Fruit fly (Drosophila melanogaster): ENCODE measurements around the gene mab-21.

The mab-21 gene

DNA sequence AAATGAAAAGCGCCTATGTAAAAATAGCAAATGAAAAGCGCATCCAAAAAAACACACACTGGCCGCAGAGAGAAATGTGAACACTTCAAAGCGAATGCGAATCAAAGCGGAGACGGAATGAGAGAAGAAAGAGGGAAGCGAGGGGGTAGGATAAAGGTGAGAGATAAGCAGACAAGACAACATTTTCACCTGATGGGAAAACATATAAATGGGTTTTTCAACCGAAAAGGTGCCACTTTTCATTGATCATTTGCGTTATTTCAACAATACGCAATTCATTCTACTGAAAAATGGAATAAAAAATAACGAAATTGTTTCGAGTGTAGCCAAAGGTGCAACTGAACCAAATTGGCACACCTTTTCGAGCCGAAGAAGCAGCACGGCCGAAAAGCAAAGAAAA lies 35.9 kb downstream of the mab-21 start (continued):
- TF ChIP-seq D (optimal IDR thresholded peaks at IDR 0.05), result no peak
- TF ChIP-seq D (GFP tag; optimal IDR thresholded peaks at IDR 0.05), result no peak
- no peak for TF ChIP-seq CG6683 (GFP tag; optimal IDR thresholded peaks at IDR 0.05)
- TF ChIP-seq CG7357 (GFP tag; IDR thresholded peaks at IDR 0.05), result no peak
- no peak for TF ChIP-seq bbx (GFP tag; IDR thresholded peaks at IDR 0.05; ENCODE audit: partially characterized antibody)
- TF ChIP-seq CG1024 (GFP tag; IDR thresholded peaks at IDR 0.05), result no peak
- no peak for TF ChIP-seq CG10209 (GFP tag; optimal IDR thresholded peaks at IDR 0.05)
- TF ChIP-seq Ets97D (GFP tag; optimal IDR thresholded peaks at IDR 0.05), result no peak
- no peak for TF ChIP-seq sob (GFP tag; IDR thresholded peaks at IDR 0.05)
- no peak for TF ChIP-seq h (optimal IDR thresholded peaks at IDR 0.05)
- no peak for TF ChIP-seq klu (GFP tag; IDR thresholded peaks at IDR 0.05)
- TF ChIP-seq CG4617 (GFP tag; optimal IDR thresholded peaks at IDR 0.05; ENCODE audit: borderline replicate concordance), result no peak

DNA sequence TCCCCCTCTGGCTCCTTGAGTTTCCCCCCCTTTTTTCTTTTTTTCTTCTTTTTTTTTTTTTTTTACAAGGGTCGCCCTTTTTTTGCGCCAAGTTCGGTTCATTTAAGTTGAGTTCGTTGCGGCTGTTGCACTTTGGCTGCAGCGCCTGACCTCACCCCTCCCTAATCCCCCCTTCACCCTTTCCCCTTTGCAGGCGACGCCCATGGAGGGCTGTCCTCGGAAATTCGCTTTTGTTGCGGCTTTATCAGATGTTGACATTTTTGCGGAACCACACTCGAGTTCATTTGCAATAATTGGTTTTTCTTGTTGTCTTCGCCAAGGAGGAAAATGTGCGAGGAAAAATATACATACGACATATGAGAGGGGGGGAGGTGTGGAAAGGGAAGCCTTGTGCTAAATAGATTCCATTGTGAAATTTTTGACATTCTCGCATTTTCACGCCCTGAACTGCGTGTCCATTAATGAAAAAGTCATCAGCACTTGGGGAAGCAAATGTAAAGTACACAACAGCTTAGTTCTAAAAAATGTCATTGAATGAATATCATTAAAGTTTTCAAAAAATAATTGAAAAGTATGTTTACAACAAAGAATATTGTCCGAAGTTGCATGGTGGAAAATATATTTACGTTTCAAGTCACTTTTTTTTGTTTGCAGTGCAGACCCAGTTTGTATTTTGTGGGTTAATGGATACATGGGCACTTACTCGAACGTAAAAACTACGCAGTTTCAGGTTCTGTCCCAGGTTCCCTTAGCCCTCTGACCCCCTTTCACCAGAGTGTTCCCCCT lies 38.4 kb downstream of the mab-21 start:
- peak; percentile 61 for TF ChIP-seq Med (GFP tag)
- peak; percentile 39; the same call in 1 of the 2 replicates for TF ChIP-seq crol (GFP tag; IDR thresholded peaks at IDR 0.05)
- TF ChIP-seq sqz (GFP tag; optimal IDR thresholded peaks at IDR 0.05), result no peak
- TF ChIP-seq odd (GFP tag; optimal IDR thresholded peaks at IDR 0.05), result no peak
- peak; percentile 4 for TF ChIP-seq dmrt99B (tag; optimal IDR thresholded peaks at IDR 0.05)

DNA sequence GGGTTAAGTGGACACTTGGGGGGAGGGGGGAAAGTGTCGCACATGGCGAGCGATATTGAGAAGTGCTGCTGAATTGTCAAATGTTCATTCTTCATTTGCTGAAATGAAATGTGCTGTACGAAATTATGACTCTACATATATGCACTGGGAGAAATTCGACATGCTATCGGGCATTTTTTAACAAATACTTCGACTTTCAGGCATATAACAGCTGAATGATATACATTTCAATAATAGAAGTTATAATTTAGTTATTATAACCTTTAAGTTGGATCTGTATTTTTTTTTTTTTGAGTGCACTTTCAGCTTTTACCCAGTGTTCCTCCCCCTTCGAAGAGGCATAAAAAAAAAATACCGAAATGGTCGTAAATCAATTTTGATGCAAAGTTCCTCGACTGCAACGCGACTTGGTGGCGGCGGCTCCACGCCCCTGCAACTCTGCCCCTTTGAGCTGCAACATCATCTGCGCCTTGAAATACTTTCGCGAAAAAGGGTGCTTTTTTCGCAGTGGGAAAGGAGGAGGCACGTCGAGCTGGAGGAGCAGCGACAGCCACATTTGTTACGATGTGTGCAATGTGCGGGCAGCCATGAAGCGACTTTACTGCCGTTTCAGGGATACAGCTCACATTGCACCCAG lies 39.5 kb downstream of the mab-21 start:
- TF ChIP-seq Dip2 (GFP tag; IDR thresholded peaks at IDR 0.05) (no peak), bcd (GFP tag; optimal IDR thresholded peaks at IDR 0.05) (no peak), CG16863 (GFP tag; optimal IDR thresholded peaks at IDR 0.05) (peak; percentile 23), ci (GFP tag; IDR thresholded peaks at IDR 0.05) (peak; percentile 60; the same call in 2 of the 3 replicates), CG6689 (GFP tag; IDR thresholded peaks at IDR 0.05) (peak; percentile 62), CG17568 (GFP tag; optimal IDR thresholded peaks at IDR 0.05) (no peak), salm (tag; optimal IDR thresholded peaks at IDR 0.05) (no peak), dysf (GFP tag; IDR thresholded peaks at IDR 0.05) (peak; percentile 49; the same call in 1 of the 3 replicates), stc (GFP tag; IDR thresholded peaks at IDR 0.05) (0 out of 2 replicates have a peak, but pooled peaks have one; percentile 27), CG10267 (tag; optimal IDR thresholded peaks at IDR 0.05) (peak; percentile 20), CG14710 (tag; optimal IDR thresholded peaks at IDR 0.05) (peak; percentile 40), CG13894 (tag; optimal IDR thresholded peaks at IDR 0.05) (no peak), Sry-δ (GFP tag; optimal IDR thresholded peaks at IDR 0.05) (no peak), ham (GFP tag; IDR thresholded peaks at IDR 0.05) (no peak), trh (GFP tag; optimal IDR thresholded peaks at IDR 0.05) (no peak), pita (GFP tag; optimal IDR thresholded peaks at IDR 0.05) (no peak), pan (optimal IDR thresholded peaks at IDR 0.05) (no peak), pan (GFP tag; optimal IDR thresholded peaks at IDR 0.05 in 1 of 2, IDR thresholded peaks at IDR 0.05 in 1 of 2) (peak in 1 of 2 experiments; percentile 55), ATbp (GFP tag; optimal IDR thresholded peaks at IDR 0.05) (peak; percentile 15), CG6854 (GFP tag; optimal IDR thresholded peaks at IDR 0.05) (no peak), nom (GFP tag; optimal IDR thresholded peaks at IDR 0.05) (peak; percentile 41), pzg (GFP tag; optimal IDR thresholded peaks at IDR 0.05) (no peak), CG3847 (GFP tag; IDR thresholded peaks at IDR 0.05) (no peak), CG1792 (GFP tag; optimal IDR thresholded peaks at IDR 0.05) (no peak), CG14441 (GFP tag; IDR thresholded peaks at IDR 0.05) (peak; percentile 35; the same call in 1 of the 2 replicates), tin (GFP tag; optimal IDR thresholded peaks at IDR 0.05) (peak; percentile 22), lov (optimal IDR thresholded peaks at IDR 0.05) (no peak), lov (GFP tag; IDR thresholded peaks at IDR 0.05) (no peak), NK7.1 (GFP tag; optimal IDR thresholded peaks at IDR 0.05) (no peak), tgo (GFP tag; IDR thresholded peaks at IDR 0.05) (0 out of 3 replicates have a peak, but pooled peaks have one; percentile 22), ind (GFP tag; optimal IDR thresholded peaks at IDR 0.05) (peak; percentile 11)
